Worm (Caenorhabditis elegans): ENCODE results near the gene pat-2.

ce11 chrIII:8791235-8791634 is 27.5 kb upstream of the pat-2 start, which contains the start of the genes zfp-1 and F54F2.14:
- TF ChIP-seq R02D3.7 (tag; optimal IDR thresholded peaks at IDR 0.05) = no peak
- TF ChIP-seq ceh-16 (tag; optimal IDR thresholded peaks at IDR 0.05) = no peak
- no peak for TF ChIP-seq nhr-237 (tag; optimal IDR thresholded peaks at IDR 0.05)
- no peak for TF ChIP-seq ceh-82 (tag; optimal IDR thresholded peaks at IDR 0.05)
- no peak for TF ChIP-seq aly-2 (tag; optimal IDR thresholded peaks at IDR 0.05)
- TF ChIP-seq unc-62 (GFP tag; optimal IDR thresholded peaks at IDR 0.05) = no peak
